Worm (Caenorhabditis elegans) whole organism, L4 larva: ENCODE measurements around the gene fbxa-147.

Experiments
- lin-29 ChIP-seq: fragments of 200-800 bp; sonication (Bioruptor generic); IDR thresholded peaks from 2 replicates; pipeline ENCODE4 v1.3.6; 2022; ENCODE audit warnings: missing genetic modification reagents, missing genetic modification characterization, missing compliant biosample characterization
- nhr-6 ChIP-seq: fragments of 150-350 bp; optimal IDR thresholded peaks from 2 replicates; lab custom pipeline; 2014; ENCODE audit warnings: missing biosample characterization, missing genetic modification characterization

ce11 chrV:14707958-14708357, 8.3 kb upstream of the fbxa-147 start, which contains the start of gene R08A2.9:
- TF ChIP-seq nhr-6 (no peak), lin-29 (GFP tag; lab: Robert Waterston, UW) (no peak)
